Worm (Caenorhabditis elegans) whole organism, young adult: ENCODE measurements around the gene C35A5.3.

ENCODE experiments used
- attf-6 ChIP-seq: fragments of 200-800 bp; sonication (Bioruptor generic); IDR thresholded peaks from 2 replicates; pipeline ENCODE4 v1.3.6; 2022; ENCODE audit warnings: missing genetic modification reagents, missing genetic modification characterization, missing compliant biosample characterization
- ceh-27 ChIP-seq: fragments of 200-800 bp; sonication (Bioruptor generic); optimal IDR thresholded peaks from 2 replicates; lab custom pipeline; 2018; ENCODE audit warnings: mild to moderate bottlenecking, missing genetic modification characterization, moderate library complexity, missing compliant biosample characterization
- ets-4 ChIP-seq: fragments of 200-800 bp; sonication (Bioruptor generic); optimal IDR thresholded peaks from 2 replicates; lab custom pipeline; 2018; ENCODE audit warnings: mild to moderate bottlenecking, missing genetic modification characterization, missing compliant biosample characterization
- hlh-12 ChIP-seq: sonication (generic microtip); optimal IDR thresholded peaks from 2 replicates; lab custom pipeline; 2016; ENCODE audit warnings: missing genetic modification characterization, missing compliant biosample characterization
- madf-10 ChIP-seq: sonication (generic microtip); optimal IDR thresholded peaks from 2 replicates; lab custom pipeline; 2016; ENCODE audit warnings: mild to moderate bottlenecking, missing genetic modification characterization, missing compliant biosample characterization
- nhr-90 ChIP-seq: sonication (generic microtip); optimal IDR thresholded peaks from 2 replicates; lab custom pipeline; 2016; ENCODE audit warnings: missing genotype, mild to moderate bottlenecking, missing genetic modification characterization, missing compliant biosample characterization
- rpc-1 ChIP-seq, 2 experiments: fragments of 150-350 bp in 1 of 2; sonication (generic microtip) in 1 of 2; optimal IDR thresholded peaks; 2 replicates each; lab custom pipeline; 2014 to 2018; ENCODE audit warnings: missing biosample characterization in 1 of 2, missing genetic modification characterization in 1 of 2, missing genetic modification reagents in 1 of 2, missing genotype in 1 of 2
- ztf-22 ChIP-seq: fragments of 200-800 bp; sonication (Bioruptor generic); optimal IDR thresholded peaks from 2 replicates; lab custom pipeline; 2018; ENCODE audit warnings: mild to moderate bottlenecking, missing genetic modification characterization, moderate library complexity, missing compliant biosample characterization
- ztf-25 ChIP-seq: fragments of 200-800 bp; sonication (Bioruptor generic); IDR thresholded peaks from 2 replicates; pipeline ENCODE4 v1.3.6; 2022; ENCODE audit warnings: missing genetic modification reagents, missing genetic modification characterization, missing compliant biosample characterization

ce11 chrV:10460685-10461084 lies 40.5 kb downstream of the C35A5.3 start:
- TF ChIP-seq ztf-22 (GFP tag; lab: Kevin White, UChicago) = no peak
- no peak for TF ChIP-seq nhr-90
- TF ChIP-seq ztf-25 (GFP tag; lab: Robert Waterston, UW) = no peak
- no peak for TF ChIP-seq ceh-27 (GFP tag; lab: Kevin White, UChicago)
- TF ChIP-seq ets-4 = no peak
- no peak for TF ChIP-seq rpc-1 (optimal IDR thresholded peaks at IDR 0.05; lab: Kevin White, UChicago)
- no peak for TF ChIP-seq rpc-1 (tag; optimal IDR thresholded peaks at IDR 0.05; lab: Kevin White, UChicago)
- TF ChIP-seq hlh-12 (tag; lab: Kevin White, UChicago) = no peak
- TF ChIP-seq attf-6 (GFP tag; lab: Robert Waterston, UW) = no peak
- no peak for TF ChIP-seq madf-10
